ENCODE assay signal across 5 worm cellular contexts in the genomic region with DNA sequence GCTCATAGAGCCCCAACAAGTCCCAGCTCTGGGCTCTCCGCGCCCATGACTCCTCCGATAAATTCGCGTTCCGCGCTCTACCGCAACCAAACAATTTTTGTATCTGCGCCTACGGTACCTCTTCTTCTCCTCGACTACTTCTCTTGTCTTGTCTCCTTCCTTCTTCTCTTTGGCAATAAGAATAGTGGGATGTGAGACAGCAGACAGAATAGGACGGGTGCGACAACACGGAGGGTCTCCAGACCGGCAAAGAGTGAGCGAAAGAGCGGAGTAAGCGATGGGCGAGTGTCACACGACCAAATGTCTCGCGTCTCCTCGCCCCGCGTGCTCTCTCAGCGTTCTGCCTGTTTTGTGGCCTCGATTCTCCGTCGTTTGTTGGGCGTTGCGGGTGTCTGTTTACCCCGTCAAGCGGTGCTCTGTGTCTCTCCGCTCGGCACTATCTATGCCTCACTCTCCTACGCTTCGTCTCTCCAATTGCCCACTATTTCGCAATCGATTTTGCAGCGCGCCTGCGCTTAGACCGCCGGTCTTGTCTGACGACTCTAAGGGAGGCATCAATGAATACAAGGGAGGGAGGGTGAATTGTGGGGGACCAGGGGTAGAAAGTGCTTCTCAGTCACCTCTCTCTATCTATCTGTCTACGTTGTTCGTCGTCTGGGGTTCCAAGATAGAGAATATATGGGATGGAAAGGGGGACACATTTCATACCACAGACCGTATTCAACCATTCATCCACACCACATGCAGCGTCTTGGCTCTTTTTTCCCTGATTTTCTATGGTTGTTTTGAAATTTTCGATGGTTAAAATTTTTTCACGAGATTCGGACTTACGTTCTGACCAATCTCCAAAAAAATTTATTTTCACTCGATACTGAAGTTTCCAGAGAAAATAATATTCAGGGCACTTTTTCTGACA.
TF ChIP-seq lines count a peak whose summit lies in the region.

A gene (minus strand): TSS at position 256 of the 916 bp plus-strand sequence.

TF ChIP-seq in whole organism, L1 larva, 84 proteins besides CTCF, POLR2A, EP300 and RAD21 (continues in another document):
- TF ChIP-seq C34B4.2 (tag; optimal IDR thresholded peaks at IDR 0.05; lab: Kevin White, UChicago) (no peak), fkh-4 (tag; optimal IDR thresholded peaks at IDR 0.05; lab: Kevin White, UChicago; ENCODE audit: borderline replicate concordance) (peak; percentile 38), nhr-84 (tag; optimal IDR thresholded peaks at IDR 0.05; lab: Kevin White, UChicago) (no peak), mdl-1 (tag; optimal IDR thresholded peaks at IDR 0.05; lab: Kevin White, UChicago) (peak in 1 of 2 experiments; percentile 74), dsc-1 (tag; optimal IDR thresholded peaks at IDR 0.05; lab: Kevin White, UChicago) (peak; percentile 89), F16B12.6 (tag; optimal IDR thresholded peaks at IDR 0.05; lab: Kevin White, UChicago) (no peak), tlp-1 (tag; optimal IDR thresholded peaks at IDR 0.05; lab: Kevin White, UChicago) (no peak), mab-9 (GFP tag; IDR thresholded peaks at IDR 0.05; lab: Robert Waterston, UW) (peak; percentile 82), alr-1 (tag; optimal IDR thresholded peaks at IDR 0.05; lab: Kevin White, UChicago; ENCODE audit: borderline replicate concordance) (no peak), efl-1 (optimal IDR thresholded peaks at IDR 0.05; lab: Kevin White, UChicago) (peak; percentile 84 to 96), efl-1 (GFP tag; optimal IDR thresholded peaks at IDR 0.05 in 1 of 2; lab: Kevin White, UChicago) (peak; percentile 53 to 96), nhr-76 (tag; optimal IDR thresholded peaks at IDR 0.05; lab: Kevin White, UChicago) (peak; percentile 21), unc-62 (GFP tag; optimal IDR thresholded peaks at IDR 0.05; lab: Kevin White, UChicago) (no peak), Y116A8C.19 (tag; optimal IDR thresholded peaks at IDR 0.05; lab: Kevin White, UChicago; ENCODE audit: borderline replicate concordance) (peak; percentile 18), nhr-85 (tag; lab: Kevin White, UChicago) (peak; percentile 95)

TF ChIP-seq in whole organism, L3 larva, 47 proteins besides CTCF, POLR2A, EP300 and RAD21 (continues in another document):
- TF ChIP-seq R02D3.7 (tag; optimal IDR thresholded peaks at IDR 0.05; lab: Kevin White, UChicago) (peak; percentile 48), aly-2 (tag; optimal IDR thresholded peaks at IDR 0.05; lab: Kevin White, UChicago) (no peak), fkh-2 (tag; optimal IDR thresholded peaks at IDR 0.05; lab: Kevin White, UChicago) (peak; percentile 53), pha-4 (tag; optimal IDR thresholded peaks at IDR 0.05; lab: Kevin White, UChicago) (peak; percentile 22), ztf-11 (tag; optimal IDR thresholded peaks at IDR 0.05; lab: Kevin White, UChicago) (no peak), pqm-1 (tag; optimal IDR thresholded peaks at IDR 0.05; lab: Kevin White, UChicago) (peak; percentile 54), elt-1 (tag; optimal IDR thresholded peaks at IDR 0.05; lab: Kevin White, UChicago) (peak; percentile 57), ceh-28 (tag; optimal IDR thresholded peaks at IDR 0.05; lab: Kevin White, UChicago) (peak; percentile 97), hmg-11 (tag; optimal IDR thresholded peaks at IDR 0.05; lab: Kevin White, UChicago) (peak; percentile 100), nfya-1 (tag; optimal IDR thresholded peaks at IDR 0.05; lab: Kevin White, UChicago; ENCODE audit: insufficient read depth) (peak; percentile 80), elt-3 (tag; optimal IDR thresholded peaks at IDR 0.05; lab: Kevin White, UChicago) (no peak), nhr-67 (tag; optimal IDR thresholded peaks at IDR 0.05; lab: Kevin White, UChicago) (no peak), snpc-4 (tag; optimal IDR thresholded peaks at IDR 0.05; lab: Kevin White, UChicago) (peak; percentile 47), ceh-82 (tag; optimal IDR thresholded peaks at IDR 0.05; lab: Kevin White, UChicago) (peak; percentile 13), nhr-43 (tag; optimal IDR thresholded peaks at IDR 0.05; lab: Kevin White, UChicago; ENCODE audit: poor library complexity, severe bottlenecking) (peak; percentile 74), nhr-237 (tag; optimal IDR thresholded peaks at IDR 0.05; lab: Kevin White, UChicago) (no peak)

TF ChIP-seq in whole organism, early embryonic, 17 proteins besides CTCF, POLR2A, EP300 and RAD21:
- TF ChIP-seq tbx-37 (GFP tag; conservative IDR thresholded peaks at IDR 0.05; lab: Robert Waterston, UW) (no peak), ama-1 (optimal IDR thresholded peaks at IDR 0.05; lab: Kevin White, UChicago) (peak; percentile 32), B0310.2 (tag; optimal IDR thresholded peaks at IDR 0.05; lab: Kevin White, UChicago) (no peak), aly-1 (tag; optimal IDR thresholded peaks at IDR 0.05; lab: Kevin White, UChicago) (peak; percentile 58), hmg-4 (GFP tag; optimal IDR thresholded peaks at IDR 0.05; lab: Kevin White, UChicago) (peak; percentile 69), scrt-1 (GFP tag; IDR thresholded peaks at IDR 0.05; lab: Robert Waterston, UW) (no peak; the same call in 1 of the 2 replicates), flt-1 (GFP tag; IDR thresholded peaks at IDR 0.05; lab: Robert Waterston, UW) (no peak; the same call in 1 of the 2 replicates), ets-7 (tag; optimal IDR thresholded peaks at IDR 0.05; lab: Kevin White, UChicago) (peak; percentile 47), ceh-36 (tag; optimal IDR thresholded peaks at IDR 0.05; lab: Kevin White, UChicago) (no peak), sea-1 (GFP tag; conservative IDR thresholded peaks at IDR 0.05; lab: Robert Waterston, UW) (no peak; the same call in 1 of the 2 replicates), ceh-13 (GFP tag; optimal IDR thresholded peaks at IDR 0.05; lab: Kevin White, UChicago) (no peak), tra-4 (tag; optimal IDR thresholded peaks at IDR 0.05; lab: Kevin White, UChicago) (no peak), tbx-11 (GFP tag; IDR thresholded peaks at IDR 0.05; lab: Robert Waterston, UW) (no peak), pes-1 (GFP tag; IDR thresholded peaks at IDR 0.05; lab: Robert Waterston, UW) (0 out of 2 replicates have a peak, but pooled peaks have one; percentile 18), F13C5.2 (tag; optimal IDR thresholded peaks at IDR 0.05; lab: Kevin White, UChicago) (no peak), hnd-1 (tag; optimal IDR thresholded peaks at IDR 0.05; lab: Kevin White, UChicago) (no peak), hmbx-1 (tag; optimal IDR thresholded peaks at IDR 0.05; lab: Kevin White, UChicago) (no peak)

TF ChIP-seq in whole organism, midembryonic, 9 proteins besides CTCF, POLR2A, EP300 and RAD21:
- TF ChIP-seq ztf-29 (GFP tag; IDR thresholded peaks at IDR 0.05; lab: Robert Waterston, UW), result no peak
- no peak for TF ChIP-seq klf-2 (GFP tag; conservative IDR thresholded peaks at IDR 0.05; lab: Robert Waterston, UW)
- TF ChIP-seq T22C8.4 (GFP tag; IDR thresholded peaks at IDR 0.05; lab: Robert Waterston, UW), result peak; percentile 92
- TF ChIP-seq cog-1 (tag; optimal IDR thresholded peaks at IDR 0.05; lab: Kevin White, UChicago), result peak; percentile 61
- TF ChIP-seq ztf-23 (GFP tag; IDR thresholded peaks at IDR 0.05; lab: Robert Waterston, UW), result peak; percentile 56; the same call in 1 of the 2 replicates
- no peak for TF ChIP-seq med-1 (GFP tag; optimal IDR thresholded peaks at IDR 0.05; lab: Kevin White, UChicago; ENCODE audit: insufficient read depth)

TF ChIP-seq in whole organism, young adult, 124 proteins besides CTCF, POLR2A, EP300 and RAD21 (continues in another document):
- TF ChIP-seq nhr-120 (GFP tag; IDR thresholded peaks at IDR 0.05; lab: Robert Waterston, UW), result no peak
- TF ChIP-seq dox-1 (GFP tag; IDR thresholded peaks at IDR 0.05; lab: Robert Waterston, UW), result peak; percentile 81
- peak; percentile 62 for TF ChIP-seq ama-1 (optimal IDR thresholded peaks at IDR 0.05; lab: Kevin White, UChicago)
- TF ChIP-seq ama-1 (GFP tag; optimal IDR thresholded peaks at IDR 0.05; lab: Kevin White, UChicago), result no peak
- TF ChIP-seq cebp-1 (GFP tag; IDR thresholded peaks at IDR 0.05; lab: Robert Waterston, UW), result peak; percentile 95
- peak; percentile 100 for TF ChIP-seq cebp-1 (tag; optimal IDR thresholded peaks at IDR 0.05; lab: Kevin White, UChicago)
- TF ChIP-seq ztf-28 (GFP tag; IDR thresholded peaks at IDR 0.05; lab: Robert Waterston, UW), result no peak
- no peak for TF ChIP-seq nhr-179 (tag; optimal IDR thresholded peaks at IDR 0.05; lab: Kevin White, UChicago)
- no peak for TF ChIP-seq pha-4 (tag; optimal IDR thresholded peaks at IDR 0.05; lab: Kevin White, UChicago)
- TF ChIP-seq ceh-27 (GFP tag; optimal IDR thresholded peaks at IDR 0.05; lab: Kevin White, UChicago), result peak; percentile 82
- TF ChIP-seq hsf-1 (GFP tag; IDR thresholded peaks at IDR 0.05; lab: Robert Waterston, UW), result no peak
- TF ChIP-seq efl-1 (GFP tag; optimal IDR thresholded peaks at IDR 0.05; lab: Kevin White, UChicago), result no peak
- peak; percentile 73 for TF ChIP-seq atf-7 (tag; optimal IDR thresholded peaks at IDR 0.05; lab: Kevin White, UChicago)
- TF ChIP-seq K12H6.12 (tag; optimal IDR thresholded peaks at IDR 0.05; lab: Kevin White, UChicago), result peak; percentile 94
- peak; percentile 100 for TF ChIP-seq zfh-2 (GFP tag; conservative IDR thresholded peaks at IDR 0.05; lab: Robert Waterston, UW)
- peak; percentile 73; the same call in 1 of the 2 replicates for TF ChIP-seq Y53G8AR.9 (GFP tag; conservative IDR thresholded peaks at IDR 0.05; lab: Robert Waterston, UW)
- no peak for TF ChIP-seq ceh-91 (GFP tag; IDR thresholded peaks at IDR 0.05; lab: Robert Waterston, UW)
- no peak for TF ChIP-seq F52B5.7 (tag; optimal IDR thresholded peaks at IDR 0.05; lab: Kevin White, UChicago)
- no peak for TF ChIP-seq him-1 (tag; optimal IDR thresholded peaks at IDR 0.05; lab: Kevin White, UChicago)
- TF ChIP-seq ekl-4 (GFP tag; IDR thresholded peaks at IDR 0.05; lab: Robert Waterston, UW), result peak; percentile 64
- no peak; the same call in 1 of the 2 replicates for TF ChIP-seq nfyb-1 (GFP tag; IDR thresholded peaks at IDR 0.05; lab: Robert Waterston, UW)
- TF ChIP-seq F57C9.4 (tag; optimal IDR thresholded peaks at IDR 0.05; lab: Kevin White, UChicago), result no peak
- TF ChIP-seq dpl-1 (GFP tag; optimal IDR thresholded peaks at IDR 0.05; lab: Kevin White, UChicago), result no peak
- peak; percentile 51 for TF ChIP-seq F22D6.2 (tag; optimal IDR thresholded peaks at IDR 0.05; lab: Kevin White, UChicago)
- TF ChIP-seq mxl-1 (tag; optimal IDR thresholded peaks at IDR 0.05; lab: Kevin White, UChicago), result peak; percentile 28
- TF ChIP-seq ccch-3 (GFP tag; optimal IDR thresholded peaks at IDR 0.05; lab: Kevin White, UChicago), result no peak
- no peak for TF ChIP-seq aptf-3 (GFP tag; IDR thresholded peaks at IDR 0.05; lab: Robert Waterston, UW)
- no peak for TF ChIP-seq nfya-1 (tag; optimal IDR thresholded peaks at IDR 0.05; lab: Kevin White, UChicago; ENCODE audit: borderline replicate concordance, insufficient read depth)
- TF ChIP-seq Y56A3A.18 (GFP tag; IDR thresholded peaks at IDR 0.05; lab: Robert Waterston, UW), result no peak
- TF ChIP-seq F23B12.7 (tag; optimal IDR thresholded peaks at IDR 0.05; lab: Kevin White, UChicago; ENCODE audit: insufficient read depth), result no peak
- peak; percentile 29; the same call in 1 of the 2 replicates for TF ChIP-seq Y95B8A.8 (GFP tag; IDR thresholded peaks at IDR 0.05; lab: Robert Waterston, UW)
